Worm (Caenorhabditis elegans) whole organism, mixed stage, embryonic: ENCODE results near the gene sma-6.

Experiments used
- M03D4.4 ChIP-seq: sonication (generic microtip); optimal IDR thresholded peaks from 2 replicates; lab custom pipeline; 2017; ENCODE audit warnings: mild to moderate bottlenecking, missing genetic modification characterization, missing compliant biosample characterization
- bed-3 ChIP-seq: fragments of 200-800 bp; sonication (Bioruptor generic); optimal IDR thresholded peaks from 3 replicates; lab custom pipeline; 2018; ENCODE audit warnings: mild to moderate bottlenecking, missing genetic modification characterization, moderate library complexity, missing compliant biosample characterization
- blmp-1 ChIP-seq: fragments of 150-350 bp; optimal IDR thresholded peaks from 2 replicates; lab custom pipeline; 2014; ENCODE audit warnings: missing biosample characterization, missing genetic modification characterization
- ceh-39 ChIP-seq: fragments of 150-350 bp; optimal IDR thresholded peaks from 2 replicates; lab custom pipeline; 2014; ENCODE audit warnings: missing biosample characterization, missing genetic modification characterization
- ceh-83 ChIP-seq: fragments of 200-800 bp; sonication (Bioruptor generic); optimal IDR thresholded peaks from 2 replicates; lab custom pipeline; 2018; ENCODE audit warnings: mild to moderate bottlenecking, missing genetic modification characterization, missing compliant biosample characterization
- ces-1 ChIP-seq: fragments of 150-350 bp; optimal IDR thresholded peaks from 2 replicates; lab custom pipeline; 2014; ENCODE audit warnings: missing biosample characterization, missing genetic modification reagents, missing genetic modification characterization
- cnd-1 ChIP-seq: fragments of 200-800 bp; sonication (Bioruptor generic); optimal IDR thresholded peaks from 2 replicates; lab custom pipeline; 2018; ENCODE audit warnings: mild to moderate bottlenecking, missing genetic modification characterization, missing compliant biosample characterization
- elt-1 ChIP-seq: sonication (generic microtip); optimal IDR thresholded peaks from 2 replicates; lab custom pipeline; 2017; ENCODE audit warnings: missing genetic modification characterization, mild to moderate bottlenecking, missing compliant biosample characterization, antibody characterized with exemption, moderate library complexity, borderline replicate concordance; ENCODE audit not compliant: insufficient read depth
- elt-3 ChIP-seq: fragments of 150-350 bp; optimal IDR thresholded peaks from 2 replicates; lab custom pipeline; 2014; ENCODE audit warnings: missing biosample characterization, missing genetic modification characterization
- flh-1 ChIP-seq: fragments of 200-800 bp; sonication (Bioruptor generic); optimal IDR thresholded peaks from 2 replicates; lab custom pipeline; 2018; ENCODE audit warnings: mild to moderate bottlenecking, missing genetic modification characterization, moderate library complexity, missing compliant biosample characterization
- ham-2 ChIP-seq: fragments of 200-800 bp; sonication (Bioruptor generic); optimal IDR thresholded peaks from 2 replicates; lab custom pipeline; 2018; ENCODE audit warnings: mild to moderate bottlenecking, missing genetic modification characterization, missing compliant biosample characterization
- hlh-1 ChIP-seq: fragments of 150-350 bp; optimal IDR thresholded peaks from 2 replicates; lab custom pipeline; 2014; ENCODE audit warnings: missing biosample characterization, missing genetic modification reagents, missing genetic modification characterization
- lin-13 ChIP-seq: fragments of 150-350 bp; optimal IDR thresholded peaks from 2 replicates; lab custom pipeline; 2014; ENCODE audit warnings: missing biosample characterization, missing genetic modification characterization
- lin-32 ChIP-seq: fragments of 200-800 bp; sonication (Bioruptor generic); optimal IDR thresholded peaks from 2 replicates; lab custom pipeline; 2018; ENCODE audit warnings: mild to moderate bottlenecking, missing genetic modification characterization, missing compliant biosample characterization
- lsy-2 ChIP-seq: fragments of 150-350 bp; optimal IDR thresholded peaks from 2 replicates; lab custom pipeline; 2014; ENCODE audit warnings: missing biosample characterization, missing genetic modification characterization
- mab-5 ChIP-seq: fragments of 150-350 bp; optimal IDR thresholded peaks from 2 replicates; lab custom pipeline; 2014; ENCODE audit warnings: missing biosample characterization, missing genetic modification characterization
- mep-1 ChIP-seq: fragments of 150-350 bp; optimal IDR thresholded peaks from 2 replicates; lab custom pipeline; 2017; ENCODE audit warnings: missing biosample characterization, missing genetic modification reagents, missing genetic modification characterization, inconsistent platforms
- nhr-12 ChIP-seq: fragments of 150-350 bp; optimal IDR thresholded peaks from 2 replicates; lab custom pipeline; 2014; ENCODE audit warnings: missing biosample characterization, missing genetic modification characterization
- nhr-2 ChIP-seq: fragments of 150-350 bp; optimal IDR thresholded peaks from 2 replicates; lab custom pipeline; 2014; ENCODE audit warnings: missing biosample characterization, missing genetic modification characterization
- nhr-237 ChIP-seq: fragments of 150-350 bp; optimal IDR thresholded peaks from 2 replicates; lab custom pipeline; 2014; ENCODE audit warnings: missing biosample characterization, missing genetic modification characterization
- pha-4 ChIP-seq: fragments of 150-350 bp; optimal IDR thresholded peaks from 2 replicates; lab custom pipeline; 2018; ENCODE audit warnings: missing biosample characterization, missing genetic modification reagents, missing genetic modification characterization
- snpc-4 ChIP-seq: fragments of 150-350 bp; optimal IDR thresholded peaks from 2 replicates; lab custom pipeline; 2014; ENCODE audit warnings: missing biosample characterization, missing genetic modification characterization
- sptf-1 ChIP-seq: sonication (generic microtip); optimal IDR thresholded peaks from 2 replicates; lab custom pipeline; 2017; ENCODE audit warnings: mild to moderate bottlenecking, missing genetic modification characterization, moderate library complexity, missing compliant biosample characterization
- unc-120 ChIP-seq: sonication (generic microtip); optimal IDR thresholded peaks from 2 replicates; lab custom pipeline; 2017; ENCODE audit warnings: missing genetic modification characterization, missing compliant biosample characterization; ENCODE audit not compliant: poor library complexity, severe bottlenecking
- unc-39 ChIP-seq: fragments of 150-350 bp; optimal IDR thresholded peaks from 2 replicates; lab custom pipeline; 2014; ENCODE audit warnings: missing biosample characterization, missing genetic modification characterization
- unc-62 ChIP-seq: fragments of 150-350 bp; optimal IDR thresholded peaks from 2 replicates; lab custom pipeline; 2014; ENCODE audit warnings: missing biosample characterization, missing genetic modification reagents, missing genetic modification characterization
- zip-8 ChIP-seq: fragments of 150-350 bp; optimal IDR thresholded peaks from 2 replicates; lab custom pipeline; 2014; ENCODE audit warnings: missing biosample characterization, missing genetic modification characterization
- ztf-11 ChIP-seq: fragments of 150-350 bp; optimal IDR thresholded peaks from 2 replicates; lab custom pipeline; 2014; ENCODE audit warnings: missing biosample characterization, missing genetic modification characterization

sma-6 gene

DNA sequence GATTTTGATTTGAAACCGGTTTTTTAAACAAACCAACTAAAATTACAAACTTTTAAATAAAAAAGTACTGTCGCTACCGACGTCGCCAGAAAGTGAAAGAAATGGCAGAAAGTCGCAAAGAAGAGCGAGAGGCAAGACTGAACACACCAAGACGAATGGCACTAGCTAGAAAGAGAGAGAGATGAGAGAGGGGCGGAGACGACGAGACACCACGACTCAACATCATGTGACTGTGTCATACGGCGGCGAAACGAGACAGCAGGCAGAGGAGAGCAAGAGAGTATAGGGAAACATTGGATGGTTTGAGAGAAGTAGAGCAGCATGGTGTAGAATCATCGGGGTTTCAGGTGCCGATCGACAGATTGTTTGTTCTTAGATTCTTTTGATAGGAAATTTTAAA is 24.1 kb downstream of the sma-6 start:
- TF ChIP-seq mep-1 (peak; percentile 74), ham-2 (peak; percentile 68), unc-62 (GFP tag; lab: Kevin White, UChicago) (peak; percentile 83), ceh-83 (no peak), pha-4 (peak; percentile 91), ztf-11 (tag; lab: Kevin White, UChicago) (peak; percentile 25), hlh-1 (tag; lab: Kevin White, UChicago) (peak; percentile 87), blmp-1 (tag; lab: Kevin White, UChicago) (peak; percentile 31), mab-5 (no peak), lin-13 (tag; lab: Kevin White, UChicago) (peak; percentile 4), bed-3 (GFP tag; lab: Kevin White, UChicago) (no peak), nhr-2 (tag; lab: Kevin White, UChicago) (peak; percentile 22), lsy-2 (peak; percentile 53), unc-120 (tag; lab: Kevin White, UChicago) (peak; percentile 36), nhr-237 (tag; lab: Kevin White, UChicago) (peak; percentile 29), M03D4.4 (tag; lab: Kevin White, UChicago) (peak; percentile 12), unc-39 (tag; lab: Kevin White, UChicago) (no peak)

DNA sequence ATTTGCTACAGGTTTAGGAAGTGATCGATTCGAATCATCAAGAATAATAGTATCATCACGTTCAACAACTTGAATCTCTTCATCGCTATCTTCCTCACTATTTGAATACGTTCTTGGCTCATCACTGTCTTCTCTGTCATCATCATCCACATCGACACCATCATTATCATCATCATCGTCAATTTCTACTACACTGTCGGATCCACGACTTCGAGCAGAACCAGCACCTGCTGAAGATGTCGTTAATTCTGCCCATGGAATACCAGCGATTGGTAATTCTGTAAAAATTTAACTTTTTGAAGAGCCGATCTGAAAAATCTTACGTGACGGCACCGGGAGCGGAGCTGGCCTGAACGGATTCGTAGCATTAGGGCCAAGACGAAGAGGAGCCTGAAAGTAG is 25.7 kb downstream of the sma-6 start:
- no peak for TF ChIP-seq ceh-39 (tag; lab: Kevin White, UChicago)
- TF ChIP-seq, all 35 proteins: peak for 0

DNA sequence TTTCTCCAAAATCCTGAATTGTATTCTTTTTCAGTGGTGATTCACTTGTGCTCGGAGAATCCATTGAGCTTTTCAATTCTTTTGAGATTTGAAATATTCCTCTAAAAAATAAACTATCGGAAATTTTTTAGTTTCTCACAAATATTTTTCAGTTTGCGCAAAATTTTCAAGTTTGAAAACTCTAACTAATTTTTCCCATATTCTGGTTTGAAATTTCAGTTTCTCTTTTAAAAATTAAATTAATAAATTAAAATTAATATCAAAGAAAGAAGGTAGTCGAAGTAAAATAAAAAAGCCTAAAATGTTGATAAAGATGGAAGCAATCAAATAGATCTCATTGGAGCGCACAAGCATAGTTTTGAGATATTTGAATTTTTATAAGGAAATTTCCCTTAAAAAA is 27.6 kb downstream of the sma-6 start, which contains the start of gene C32D5.10:
Gene C32D5.10 (minus strand): TSS at position 101 of the 400 bp plus-strand sequence.
- TF ChIP-seq hlh-1 (tag; lab: Kevin White, UChicago) (no peak), lsy-2 (no peak), pha-4 (no peak), flh-1 (GFP tag; lab: Kevin White, UChicago) (no peak)
- TF ChIP-seq, all 35 proteins: peak for 0

DNA sequence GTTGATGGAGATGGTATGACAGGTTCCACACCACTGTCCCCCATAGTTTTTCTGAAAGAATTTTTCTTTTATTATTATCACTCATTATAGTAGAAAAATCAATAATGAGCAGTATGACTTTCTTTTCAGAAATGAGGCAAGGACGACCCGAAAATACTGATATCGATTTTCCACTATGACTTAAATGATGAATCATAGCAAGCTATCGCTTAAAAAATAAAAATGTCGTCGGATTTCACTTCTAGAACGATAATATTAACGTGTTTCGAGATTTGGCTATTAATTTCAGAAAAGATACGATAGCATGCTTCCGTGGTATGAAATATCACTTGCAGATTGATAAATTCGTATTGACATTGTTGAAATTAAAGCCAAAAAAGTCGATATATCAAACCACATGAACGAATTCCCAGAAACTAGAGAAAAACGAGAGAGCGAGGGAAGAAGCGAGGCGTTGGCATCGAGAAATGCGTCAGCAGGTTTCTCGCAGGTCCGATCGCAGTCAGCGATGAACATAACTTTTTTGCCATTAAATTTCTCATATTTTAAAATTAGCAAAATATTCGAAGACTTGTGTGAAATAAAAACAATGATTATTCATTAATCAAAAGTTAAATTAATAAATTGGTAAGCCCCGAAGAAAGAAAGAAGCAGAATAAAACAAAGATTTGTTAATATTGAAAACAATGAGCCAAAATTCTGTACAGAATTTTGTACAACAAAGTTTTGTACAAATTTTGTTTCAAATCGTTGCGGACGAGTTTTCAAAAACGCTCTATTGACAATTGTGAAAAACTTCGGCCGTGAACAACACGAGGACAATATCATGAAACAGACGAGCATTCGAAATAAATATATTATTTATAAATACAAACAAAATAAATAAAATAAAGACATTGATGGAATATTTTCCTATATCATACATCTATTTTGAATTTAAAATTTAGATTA is 31.4 kb downstream of the sma-6 start, which contains the start of gene C32D5.11:
Gene C32D5.11 (minus strand): TSS at position 51 of the 951 bp plus-strand sequence.
- TF ChIP-seq ztf-11 (tag; lab: Kevin White, UChicago) (no peak), elt-3 (tag; lab: Kevin White, UChicago) (no peak), hlh-1 (tag; lab: Kevin White, UChicago) (peak; percentile 37), mep-1 (peak; percentile 53), ces-1 (GFP tag; lab: Kevin White, UChicago) (peak; percentile 20), mab-5 (no peak), sptf-1 (tag; lab: Kevin White, UChicago) (peak; percentile 55), lsy-2 (peak; percentile 38), M03D4.4 (tag; lab: Kevin White, UChicago) (no peak), lin-13 (tag; lab: Kevin White, UChicago) (peak; percentile 52), unc-120 (tag; lab: Kevin White, UChicago) (peak; percentile 16)

DNA sequence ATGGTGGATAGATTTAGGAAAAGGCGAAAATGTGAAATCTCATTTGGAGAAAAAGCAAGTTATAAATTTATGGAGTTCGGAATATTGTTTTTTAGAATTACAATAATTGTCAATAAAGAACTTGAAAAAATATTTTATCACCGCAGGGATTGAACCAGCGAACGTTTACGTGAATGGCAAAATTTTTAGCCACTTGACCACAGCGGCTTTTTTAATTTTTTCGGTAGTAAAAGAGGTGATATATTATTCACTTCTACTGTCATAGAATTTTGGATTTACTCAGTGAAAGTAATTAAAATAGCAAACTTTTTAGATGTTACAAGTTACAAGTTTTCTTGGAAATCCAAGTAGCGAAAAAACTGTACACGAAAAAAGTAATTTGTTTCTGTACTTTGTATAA is 33.9 kb downstream of the sma-6 start:
- TF ChIP-seq blmp-1 (tag; lab: Kevin White, UChicago) = no peak
- TF ChIP-seq cnd-1 (tag; lab: Kevin White, UChicago) = no peak
- TF ChIP-seq unc-39 (tag; lab: Kevin White, UChicago) = no peak
- no peak for TF ChIP-seq ztf-11 (tag; lab: Kevin White, UChicago)
- TF ChIP-seq nhr-12 = no peak
- TF ChIP-seq lin-32 (GFP tag; lab: Kevin White, UChicago) = no peak
- no peak for TF ChIP-seq elt-3 (tag; lab: Kevin White, UChicago)
- TF ChIP-seq lsy-2 = no peak
- TF ChIP-seq zip-8 (tag; lab: Kevin White, UChicago) = no peak
- TF ChIP-seq ces-1 (GFP tag; lab: Kevin White, UChicago) = no peak
- TF ChIP-seq mab-5 = no peak
- no peak for TF ChIP-seq lin-13 (tag; lab: Kevin White, UChicago)
- no peak for TF ChIP-seq pha-4
- no peak for TF ChIP-seq ceh-39 (tag; lab: Kevin White, UChicago)
- no peak for TF ChIP-seq snpc-4 (tag; lab: Kevin White, UChicago)
- no peak for TF ChIP-seq elt-1 (tag; lab: Kevin White, UChicago)
- TF ChIP-seq ham-2 = no peak
- TF ChIP-seq nhr-237 (tag; lab: Kevin White, UChicago) = no peak
- TF ChIP-seq, all 35 proteins: peak for 0
